4 fruit fly cellular contexts compared by ENCODE assay signal in the genomic region with DNA sequence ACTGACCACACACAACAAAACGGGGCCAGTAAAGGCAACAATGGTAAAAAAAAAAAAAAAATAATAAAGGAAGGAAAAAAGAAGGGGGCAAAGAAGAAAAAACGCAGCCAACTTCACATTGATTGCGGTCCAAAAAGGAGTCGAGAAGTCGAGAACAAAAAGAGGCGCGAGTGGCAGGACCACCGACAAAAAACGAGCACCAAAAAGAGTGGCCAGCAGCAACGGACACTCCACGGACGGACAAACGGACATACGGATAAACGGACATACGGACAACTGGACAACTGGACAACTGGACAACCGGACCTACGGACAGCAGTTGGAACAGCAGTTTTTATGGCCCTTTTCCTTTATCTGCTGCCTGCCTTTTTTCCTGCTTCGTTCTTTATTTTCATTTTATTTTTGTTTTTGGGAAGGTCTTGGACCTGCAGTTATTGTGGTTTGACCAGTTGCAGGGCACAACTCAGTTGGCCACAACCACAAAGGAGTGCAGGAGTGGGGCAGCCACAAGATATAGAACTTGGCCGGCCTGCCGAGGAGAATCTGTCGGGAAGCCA.
A peak's percentile ranks its signal among the peaks of the same experiment; 100 is the strongest.
TF ChIP-seq lines count a peak whose summit lies in the region.

No protein-coding gene starts in this region.

- TF ChIP-seq CTCF in whole organism, embryonic (GFP tag; optimal IDR thresholded peaks at IDR 0.05; lab: Kevin White, UChicago): no peak

TF ChIP-seq in whole organism, embryonic, 481 proteins besides CTCF, POLR2A, EP300 and RAD21:
- TF ChIP-seq CkIIα-i1 (GFP tag; IDR thresholded peaks at IDR 0.05; lab: Robert Waterston, UW) (no peak), ash1 (GFP tag; optimal IDR thresholded peaks at IDR 0.05; lab: Kevin White, UChicago) (no peak), lab (GFP tag; optimal IDR thresholded peaks at IDR 0.05; lab: Kevin White, UChicago) (no peak), danr (GFP tag; IDR thresholded peaks at IDR 0.05; lab: Robert Waterston, UW) (no peak), nom (GFP tag; optimal IDR thresholded peaks at IDR 0.05; lab: Kevin White, UChicago) (peak; percentile 76), knrl (GFP tag; IDR thresholded peaks at IDR 0.05; lab: Robert Waterston, UW; ENCODE audit: partially characterized antibody) (no peak), trh (GFP tag; optimal IDR thresholded peaks at IDR 0.05; lab: Kevin White, UChicago) (no peak), ab (GFP tag; optimal IDR thresholded peaks at IDR 0.05; lab: Kevin White, UChicago) (no peak), Oaz (GFP tag; IDR thresholded peaks at IDR 0.05; lab: Robert Waterston, UW) (no peak)
TF ChIP-seq in whole organism, embryonic: peak in this region for 1.

TF ChIP-seq in whole organism, prepupa, 60 proteins besides CTCF, POLR2A, EP300 and RAD21 (continues in another document):
- no peak for TF ChIP-seq esn (GFP tag; optimal IDR thresholded peaks at IDR 0.05; lab: Kevin White, UChicago)
- no peak for TF ChIP-seq CG10669 (GFP tag; optimal IDR thresholded peaks at IDR 0.05; lab: Kevin White, UChicago)
- TF ChIP-seq CG6276 (GFP tag; optimal IDR thresholded peaks at IDR 0.05; lab: Kevin White, UChicago): no peak
- peak; percentile 11 for TF ChIP-seq vri (GFP tag; optimal IDR thresholded peaks at IDR 0.05; lab: Kevin White, UChicago)
- no peak for TF ChIP-seq dac (GFP tag; optimal IDR thresholded peaks at IDR 0.05; lab: Kevin White, UChicago)
- TF ChIP-seq CG34406 (GFP tag; optimal IDR thresholded peaks at IDR 0.05; lab: Kevin White, UChicago): no peak
- peak; percentile 22 for TF ChIP-seq CG6854 (GFP tag; optimal IDR thresholded peaks at IDR 0.05; lab: Kevin White, UChicago)
- no peak for TF ChIP-seq Met (GFP tag; optimal IDR thresholded peaks at IDR 0.05; lab: Kevin White, UChicago)
- peak; percentile 77 for TF ChIP-seq CG1621 (tag; optimal IDR thresholded peaks at IDR 0.05; lab: Kevin White, UChicago)
- no peak for TF ChIP-seq Ets96B (tag; optimal IDR thresholded peaks at IDR 0.05; lab: Kevin White, UChicago)
- no peak for TF ChIP-seq Sox14 (GFP tag; optimal IDR thresholded peaks at IDR 0.05; lab: Kevin White, UChicago)
- no peak for TF ChIP-seq Hr4 (GFP tag; optimal IDR thresholded peaks at IDR 0.05; lab: Kevin White, UChicago)
- TF ChIP-seq CG10631 (GFP tag; optimal IDR thresholded peaks at IDR 0.05; lab: Kevin White, UChicago): no peak
- no peak for TF ChIP-seq CG8632 (GFP tag; optimal IDR thresholded peaks at IDR 0.05; lab: Kevin White, UChicago)
- no peak for TF ChIP-seq spab (GFP tag; optimal IDR thresholded peaks at IDR 0.05; lab: Kevin White, UChicago)
- no peak for TF ChIP-seq acj6 (GFP tag; optimal IDR thresholded peaks at IDR 0.05; lab: Kevin White, UChicago)
- no peak for TF ChIP-seq CG8319 (GFP tag; optimal IDR thresholded peaks at IDR 0.05; lab: Kevin White, UChicago)
- no peak for TF ChIP-seq Eip78C (GFP tag; lab: Kevin White, UChicago)
- no peak for TF ChIP-seq Eip93F (GFP tag; optimal IDR thresholded peaks at IDR 0.05; lab: Kevin White, UChicago)
- TF ChIP-seq CG3919 (GFP tag; optimal IDR thresholded peaks at IDR 0.05; lab: Kevin White, UChicago): no peak
- no peak for TF ChIP-seq svp (GFP tag; lab: Kevin White, UChicago)
- TF ChIP-seq pdm3 (GFP tag; optimal IDR thresholded peaks at IDR 0.05; lab: Kevin White, UChicago): no peak
- no peak for TF ChIP-seq Eip75B (GFP tag; optimal IDR thresholded peaks at IDR 0.05; lab: Kevin White, UChicago)
- TF ChIP-seq CG7368 (GFP tag; optimal IDR thresholded peaks at IDR 0.05; lab: Kevin White, UChicago): no peak
- TF ChIP-seq fd85E (GFP tag; optimal IDR thresholded peaks at IDR 0.05; lab: Kevin White, UChicago): no peak
- TF ChIP-seq salr (GFP tag; optimal IDR thresholded peaks at IDR 0.05; lab: Kevin White, UChicago): no peak
- no peak for TF ChIP-seq CG11762 (GFP tag; optimal IDR thresholded peaks at IDR 0.05; lab: Kevin White, UChicago; ENCODE audit: insufficient read depth)

TF ChIP-seq in whole organism, pupa, 21 proteins besides CTCF, POLR2A, EP300 and RAD21:
- TF ChIP-seq Pif1B (GFP tag; optimal IDR thresholded peaks at IDR 0.05; lab: Kevin White, UChicago) (no peak), Pif1A (GFP tag; optimal IDR thresholded peaks at IDR 0.05; lab: Kevin White, UChicago) (peak; percentile 8), CG13204 (GFP tag; optimal IDR thresholded peaks at IDR 0.05; lab: Kevin White, UChicago) (peak; percentile 30), CG15710 (tag; optimal IDR thresholded peaks at IDR 0.05; lab: Kevin White, UChicago) (peak; percentile 33), CG14655 (GFP tag; optimal IDR thresholded peaks at IDR 0.05; lab: Kevin White, UChicago) (no peak), CG10348 (GFP tag; IDR thresholded peaks at IDR 0.05; lab: Robert Waterston, UW) (no peak), rn (GFP tag; IDR thresholded peaks at IDR 0.05; lab: Robert Waterston, UW) (no peak), CG9948 (tag; optimal IDR thresholded peaks at IDR 0.05; lab: Kevin White, UChicago) (peak; percentile 6), Ets98B (GFP tag; IDR thresholded peaks at IDR 0.05; lab: Robert Waterston, UW) (no peak), CG8159 (tag; optimal IDR thresholded peaks at IDR 0.05; lab: Kevin White, UChicago) (peak; percentile 19), CG8301 (tag; optimal IDR thresholded peaks at IDR 0.05; lab: Kevin White, UChicago) (no peak), D1 (tag; optimal IDR thresholded peaks at IDR 0.05; lab: Kevin White, UChicago) (no peak), CG4496 (GFP tag; IDR thresholded peaks at IDR 0.05; lab: Robert Waterston, UW) (no peak), CG34367 (tag; optimal IDR thresholded peaks at IDR 0.05; lab: Kevin White, UChicago) (no peak), Snoo (tag; optimal IDR thresholded peaks at IDR 0.05; lab: Kevin White, UChicago) (peak; percentile 10), EcR (GFP tag; optimal IDR thresholded peaks at IDR 0.05; lab: Kevin White, UChicago) (peak; percentile 81), CG12605 (GFP tag; IDR thresholded peaks at IDR 0.05; lab: Robert Waterston, UW) (no peak), fd96Ca (GFP tag; IDR thresholded peaks at IDR 0.05; lab: Robert Waterston, UW) (0 out of 3 replicates have a peak, but pooled peaks have one; percentile 8), CG32121 (GFP tag; IDR thresholded peaks at IDR 0.05; lab: Robert Waterston, UW) (no peak), CG17806 (tag; optimal IDR thresholded peaks at IDR 0.05; lab: Kevin White, UChicago) (no peak), gl (tag; optimal IDR thresholded peaks at IDR 0.05; lab: Kevin White, UChicago) (peak; percentile 49)

TF ChIP-seq in whole organism, wandering third instar larva, 38 proteins besides CTCF, POLR2A, EP300 and RAD21:
- TF ChIP-seq jim (GFP tag; optimal IDR thresholded peaks at IDR 0.05; lab: Kevin White, UChicago) (no peak), psq (GFP tag; optimal IDR thresholded peaks at IDR 0.05; lab: Kevin White, UChicago) (peak; percentile 72), Hr78 (GFP tag; optimal IDR thresholded peaks at IDR 0.05; lab: Kevin White, UChicago) (no peak), CrebA (GFP tag; optimal IDR thresholded peaks at IDR 0.05; lab: Kevin White, UChicago; ENCODE audit: borderline replicate concordance) (peak; percentile 1), fru (GFP tag; optimal IDR thresholded peaks at IDR 0.05; lab: Kevin White, UChicago) (peak; percentile 68), GATAd (GFP tag; optimal IDR thresholded peaks at IDR 0.05; lab: Kevin White, UChicago) (no peak), Sp1 (GFP tag; optimal IDR thresholded peaks at IDR 0.05; lab: Kevin White, UChicago) (peak; percentile 16), Hr83 (GFP tag; optimal IDR thresholded peaks at IDR 0.05; lab: Kevin White, UChicago; ENCODE audit: poor library complexity, severe bottlenecking) (no peak), Vsx2 (GFP tag; optimal IDR thresholded peaks at IDR 0.05; lab: Kevin White, UChicago; ENCODE audit: partially characterized antibody) (peak; percentile 18), Dfd (GFP tag; optimal IDR thresholded peaks at IDR 0.05; lab: Kevin White, UChicago) (no peak), HLH106 (tag; optimal IDR thresholded peaks at IDR 0.05; lab: Kevin White, UChicago) (no peak)

Comparison
In these comparisons a context has a peak if more than half of its experiments do, and no peak if none do; other contexts are left out.
1. Of the 7 proteins assayed by ChIP-seq in both whole organism, embryonic and whole organism, prepupa: peak only in whole organism, embryonic: none; only in whole organism, prepupa: CG6854 and Sox102F; in both: none; in neither: 5.